Worm (Caenorhabditis elegans) whole organism, L2 larva: ENCODE data around the gene F28E10.1.

Experiments
- ZK546.5 ChIP-seq: sonication (generic microtip); optimal IDR thresholded peaks from 2 replicates; lab custom pipeline; 2017; ENCODE audit warnings: missing biosample characterization, missing genetic modification characterization
- elt-1 ChIP-seq: fragments of 150-350 bp; optimal IDR thresholded peaks from 2 replicates; lab custom pipeline; 2014; ENCODE audit warnings: missing biosample characterization, missing genetic modification characterization
- gmeb-1 ChIP-seq: fragments of 150-350 bp; optimal IDR thresholded peaks from 2 replicates; lab custom pipeline; 2014; ENCODE audit warnings: missing biosample characterization, missing genetic modification characterization
- lin-39 ChIP-seq: fragments of 150-350 bp; optimal IDR thresholded peaks from 2 replicates; lab custom pipeline; 2014; ENCODE audit warnings: missing biosample characterization, missing genetic modification reagents, missing genetic modification characterization
- nhr-12 ChIP-seq: fragments of 150-350 bp; optimal IDR thresholded peaks from 2 replicates; lab custom pipeline; 2014; ENCODE audit warnings: missing biosample characterization, missing genetic modification characterization
- peb-1 ChIP-seq: fragments of 150-350 bp; optimal IDR thresholded peaks from 2 replicates; lab custom pipeline; 2014; ENCODE audit warnings: missing biosample characterization, missing genetic modification characterization
- ztf-11 ChIP-seq: sonication (generic microtip); optimal IDR thresholded peaks from 2 replicates; lab custom pipeline; 2017; ENCODE audit warnings: missing biosample characterization, missing genetic modification characterization

ce11 chrIV:4579472-4579871 lies 10.8 kb downstream of the F28E10.1 start:
- TF ChIP-seq gmeb-1 (tag; lab: Kevin White, UChicago) = no peak
- TF ChIP-seq lin-39 (tag; lab: Kevin White, UChicago) = no peak
- no peak for TF ChIP-seq ztf-11 (tag; lab: Kevin White, UChicago)
- no peak for TF ChIP-seq ZK546.5 (tag; lab: Kevin White, UChicago)
- no peak for TF ChIP-seq elt-1 (tag; lab: Kevin White, UChicago)
- TF ChIP-seq peb-1 (tag; lab: Kevin White, UChicago) = no peak
- no peak for TF ChIP-seq nhr-12 (tag; lab: Kevin White, UChicago)
